Fruit fly (Drosophila melanogaster) whole organism, adult: ENCODE results near the gene CG11755.

Experiments
- CG11617 ChIP-seq: fragments of 200-800 bp; sonication (Bioruptor generic); optimal IDR thresholded peaks from 2 replicates; lab custom pipeline; 2017; ENCODE audit warnings: mild to moderate bottlenecking, missing biosample characterization, missing genetic modification reagents, missing genetic modification characterization
- CG12768 ChIP-seq: fragments of 200-800 bp; sonication (Bioruptor generic); optimal IDR thresholded peaks from 2 replicates; lab custom pipeline; 2017; ENCODE audit warnings: missing biosample characterization, missing genetic modification characterization, mild to moderate bottlenecking, moderate library complexity, missing genetic modification reagents
- CG14711 ChIP-seq: fragments of 200-800 bp; sonication (Bioruptor generic); optimal IDR thresholded peaks from 2 replicates; lab custom pipeline; 2018; ENCODE audit warnings: missing biosample characterization, mild to moderate bottlenecking, missing genetic modification characterization, moderate library complexity
- CG1620 ChIP-seq: fragments of 200-800 bp; sonication (Bioruptor generic); optimal IDR thresholded peaks from 2 replicates; lab custom pipeline; 2016; ENCODE audit warnings: missing biosample characterization, missing genetic modification characterization
- CG33017 ChIP-seq: fragments of 200-800 bp; sonication (Bioruptor generic); optimal IDR thresholded peaks from 2 replicates; lab custom pipeline; 2018; ENCODE audit warnings: missing biosample characterization, mild to moderate bottlenecking, missing genetic modification characterization, moderate library complexity
- CG5204 ChIP-seq: fragments of 200-800 bp; sonication (Bioruptor generic); optimal IDR thresholded peaks from 2 replicates; lab custom pipeline; 2016; ENCODE audit warnings: missing biosample characterization, missing genetic modification characterization
- CG7045 ChIP-seq: fragments of 200-800 bp; sonication (Bioruptor generic); optimal IDR thresholded peaks from 2 replicates; lab custom pipeline; 2017; ENCODE audit warnings: missing biosample characterization, mild to moderate bottlenecking, missing genetic modification characterization
- CG7101 ChIP-seq: fragments of 200-800 bp; sonication (Bioruptor generic); optimal IDR thresholded peaks from 2 replicates; lab custom pipeline; 2018; ENCODE audit warnings: missing biosample characterization, mild to moderate bottlenecking, missing genetic modification characterization, moderate library complexity
- Clk ChIP-seq: fragments of 200-800 bp; sonication (Bioruptor generic); optimal IDR thresholded peaks from 2 replicates; lab custom pipeline; 2017; ENCODE audit warnings: missing biosample characterization, missing genetic modification characterization
- Crg-1 ChIP-seq: fragments of 200-800 bp; sonication (Bioruptor generic); optimal IDR thresholded peaks from 2 replicates; lab custom pipeline; 2016; ENCODE audit warnings: missing biosample characterization, missing genetic modification characterization
- Hr96 ChIP-seq: fragments of 200-800 bp; sonication (Bioruptor generic); optimal IDR thresholded peaks from 2 replicates; lab custom pipeline; 2016; ENCODE audit warnings: missing biosample characterization, missing genetic modification characterization
- Mnt ChIP-seq: fragments of 200-800 bp; sonication (Bioruptor generic); optimal IDR thresholded peaks from 2 replicates; lab custom pipeline; 2016; ENCODE audit warnings: missing biosample characterization, mild to moderate bottlenecking, missing genetic modification characterization
- bab1 ChIP-seq: fragments of 200-800 bp; sonication (Bioruptor generic); optimal IDR thresholded peaks from 3 replicates; lab custom pipeline; 2019; ENCODE audit warnings: missing biosample characterization, mild to moderate bottlenecking, missing genetic modification characterization, moderate library complexity
- cic ChIP-seq: fragments of 200-800 bp; sonication (Bioruptor generic); optimal IDR thresholded peaks from 2 replicates; lab custom pipeline; 2017; ENCODE audit warnings: missing biosample characterization, mild to moderate bottlenecking, missing genetic modification characterization, moderate library complexity
- cnc ChIP-seq, 2 experiments: fragments of >200 bp; optimal IDR thresholded peaks; 2 replicates each; lab custom pipeline; 2017
- kay ChIP-seq: fragments of 200-800 bp; sonication (Bioruptor generic); peaks from one replicate; lab custom pipeline; 2016; ENCODE audit warnings: missing biosample characterization, missing genetic modification characterization, borderline replicate concordance
- ovo ChIP-seq: fragments of 200-800 bp; sonication (Bioruptor generic); optimal IDR thresholded peaks from 2 replicates; lab custom pipeline; 2016; ENCODE audit warnings: missing biosample characterization, missing genetic modification characterization
- pad ChIP-seq: fragments of 200-800 bp; sonication (Bioruptor generic); optimal IDR thresholded peaks from 3 replicates; lab custom pipeline; 2017; ENCODE audit warnings: missing biosample characterization, missing genetic modification characterization, mild to moderate bottlenecking, moderate library complexity, missing genetic modification reagents
- tj ChIP-seq: fragments of 200-800 bp; sonication (Bioruptor generic); optimal IDR thresholded peaks from 3 replicates; lab custom pipeline; 2017; ENCODE audit warnings: missing biosample characterization, mild to moderate bottlenecking, missing genetic modification characterization, moderate library complexity
- toe ChIP-seq: fragments of 200-800 bp; sonication (Bioruptor generic); optimal IDR thresholded peaks from 2 replicates; lab custom pipeline; 2016; ENCODE audit warnings: missing biosample characterization, missing genetic modification characterization

CG11755 gene

DNA sequence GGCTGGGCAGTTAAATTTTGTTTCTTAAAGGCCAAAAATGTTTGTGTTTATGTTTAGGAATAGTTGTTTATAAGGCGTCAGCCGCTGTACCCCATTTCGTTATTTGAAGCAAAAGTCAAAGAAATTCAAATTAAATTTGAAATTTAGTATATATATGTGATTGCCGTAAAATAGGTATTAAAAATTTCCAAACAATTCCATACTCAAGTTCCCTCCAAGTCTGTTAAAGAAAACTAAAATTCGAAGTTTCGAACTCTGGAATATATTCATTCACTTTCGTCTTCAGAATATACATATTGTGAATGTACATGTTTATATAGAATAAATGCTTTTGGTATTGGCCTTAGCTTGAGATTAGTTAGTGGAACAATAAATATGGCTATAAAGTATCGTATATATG, 16.1 kb upstream of the CG11755 start, which contains the start of gene bel:
Gene bel (minus strand): TSS at position 101 of the 400 bp plus-strand sequence.
- TF ChIP-seq CG7045 (GFP tag; lab: Kevin White, UChicago) (no peak), CG5204 (GFP tag; lab: Kevin White, UChicago) (no peak), kay (GFP tag; lab: Kevin White, UChicago) (peak; percentile 61), cic (GFP tag; lab: Kevin White, UChicago) (no peak)

DNA sequence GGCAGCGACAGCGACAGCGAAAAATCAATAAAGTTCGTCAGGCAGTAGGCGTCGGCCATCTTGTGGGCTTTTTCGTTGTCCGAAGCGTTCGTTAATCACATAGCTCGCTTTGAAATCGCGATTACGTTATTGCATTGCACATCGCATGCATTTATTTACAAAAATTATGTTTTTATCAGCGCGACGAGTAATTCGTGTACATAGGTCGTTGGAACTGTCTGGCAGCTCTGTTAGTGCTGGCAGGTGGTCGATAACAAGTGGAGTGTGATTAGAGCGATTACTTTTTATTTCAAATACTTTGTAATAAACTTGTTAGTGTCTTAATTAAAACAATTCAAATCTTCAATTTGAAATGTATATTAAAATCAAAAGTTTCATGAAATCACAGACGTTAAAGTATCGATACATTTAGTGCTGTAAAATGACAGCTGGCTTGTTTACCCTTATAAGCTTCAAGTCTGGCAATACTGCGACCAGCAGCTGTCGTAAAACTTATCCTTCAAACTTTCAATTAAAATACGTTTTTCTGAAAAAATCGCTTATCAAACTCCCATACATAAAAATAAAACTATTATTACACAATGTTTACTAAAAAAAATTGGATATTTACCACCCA, 12.9 kb upstream of the CG11755 start, which contains the start of gene CG8032:
Gene CG8032 (plus strand): TSS at position 448 of the 616 bp plus-strand sequence.
- peak; percentile 48 for TF ChIP-seq ovo (GFP tag; lab: Kevin White, UChicago)
- TF ChIP-seq toe (GFP tag; lab: Kevin White, UChicago) = peak; percentile 63
- peak; percentile 65 for TF ChIP-seq CG7101 (tag; lab: Kevin White, UChicago)
- peak; percentile 59 for TF ChIP-seq Crg-1
- peak; percentile 69 for TF ChIP-seq CG1620 (GFP tag; lab: Kevin White, UChicago)
- TF ChIP-seq cnc (optimal IDR thresholded peaks at IDR 0.05; lab: Kevin White, UChicago) = no peak
- peak; percentile 44 for TF ChIP-seq pad (GFP tag; lab: Kevin White, UChicago)
- TF ChIP-seq CG14711 (tag; lab: Kevin White, UChicago) = peak; percentile 53
- peak; percentile 45 for TF ChIP-seq cic (GFP tag; lab: Kevin White, UChicago)
- peak; percentile 47 for TF ChIP-seq CG7045 (GFP tag; lab: Kevin White, UChicago)
- TF ChIP-seq CG12768 = peak; percentile 25
- TF ChIP-seq Mnt (GFP tag; lab: Kevin White, UChicago) = peak; percentile 58
- peak; percentile 12 for TF ChIP-seq bab1 (GFP tag; lab: Kevin White, UChicago)
- TF ChIP-seq Hr96 = peak; percentile 70
- TF ChIP-seq tj (GFP tag; lab: Kevin White, UChicago) = peak; percentile 25
- TF ChIP-seq CG33017 (tag; lab: Kevin White, UChicago) = no peak
- TF ChIP-seq kay (GFP tag; lab: Kevin White, UChicago) = peak; percentile 96
- no peak for TF ChIP-seq Clk (GFP tag; lab: Kevin White, UChicago)
- peak; percentile 67 for TF ChIP-seq CG11617 (GFP tag; lab: Kevin White, UChicago)
- no peak for TF ChIP-seq CG5204 (GFP tag; lab: Kevin White, UChicago)

DNA sequence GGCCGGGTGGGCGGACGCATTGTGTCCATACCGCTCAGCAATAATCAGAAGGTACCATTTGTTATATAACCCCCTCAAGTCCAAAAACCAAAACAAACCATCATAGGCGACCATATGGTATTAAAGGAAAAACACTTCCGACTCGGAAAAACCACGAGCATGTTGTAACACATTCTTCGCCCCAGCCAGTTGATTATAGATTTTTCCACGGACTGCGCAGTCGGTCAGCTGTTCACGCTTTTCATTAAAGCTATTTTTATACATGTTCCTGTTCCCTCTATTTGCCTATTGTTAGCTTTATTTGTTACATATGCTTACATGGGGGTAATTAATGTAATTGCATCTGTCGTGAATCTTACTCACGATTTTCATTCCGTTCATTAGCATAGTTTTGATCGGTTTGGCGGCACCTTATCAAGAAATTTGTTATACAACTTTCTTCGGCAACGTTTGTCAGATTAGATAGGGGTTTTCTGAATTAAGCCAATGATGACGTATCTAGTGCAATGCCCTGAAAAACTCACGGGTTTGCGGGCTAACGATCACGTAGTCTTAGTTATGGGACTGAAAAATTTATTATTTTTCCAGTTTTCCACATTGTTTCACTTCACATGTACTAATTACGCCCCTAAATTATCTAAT, 11.9 kb upstream of the CG11755 start:
- no peak for TF ChIP-seq Mnt (GFP tag; lab: Kevin White, UChicago)
- no peak for TF ChIP-seq toe (GFP tag; lab: Kevin White, UChicago)
- no peak for TF ChIP-seq CG33017 (tag; lab: Kevin White, UChicago)
- no peak for TF ChIP-seq cnc (optimal IDR thresholded peaks at IDR 0.05; lab: Kevin White, UChicago)
- TF ChIP-seq Crg-1 = no peak
- TF ChIP-seq CG1620 (GFP tag; lab: Kevin White, UChicago) = no peak
- no peak for TF ChIP-seq ovo (GFP tag; lab: Kevin White, UChicago)
- no peak for TF ChIP-seq CG5204 (GFP tag; lab: Kevin White, UChicago)
- no peak for TF ChIP-seq CG12768

DNA sequence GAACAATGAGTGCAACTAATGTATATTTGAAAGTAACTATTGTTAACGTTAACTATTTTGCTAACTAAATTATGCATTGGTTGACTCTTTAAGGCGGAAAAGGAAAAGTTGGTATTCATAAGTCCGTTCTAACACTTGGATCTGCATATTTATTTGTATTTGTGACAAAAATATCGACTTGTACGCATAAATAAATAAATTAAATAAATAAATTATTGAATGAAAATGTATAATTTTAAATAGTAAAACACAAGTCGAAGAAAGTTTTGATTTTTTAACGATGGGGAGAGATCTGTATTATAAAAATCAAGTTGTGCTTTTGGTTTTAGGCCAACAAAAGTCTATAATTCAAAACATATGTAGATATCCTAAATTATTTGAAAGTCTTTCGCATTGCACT, 9.1 kb upstream of the CG11755 start, which contains the start of gene CG8036:
Gene CG8036 (plus strand): TSS at position 301 of the 400 bp plus-strand sequence.
- TF ChIP-seq CG7045 (GFP tag; lab: Kevin White, UChicago) = no peak
- no peak for TF ChIP-seq CG11617 (GFP tag; lab: Kevin White, UChicago)
- no peak for TF ChIP-seq ovo (GFP tag; lab: Kevin White, UChicago)
- no peak for TF ChIP-seq pad (GFP tag; lab: Kevin White, UChicago)
- no peak for TF ChIP-seq bab1 (GFP tag; lab: Kevin White, UChicago)
- TF ChIP-seq tj (GFP tag; lab: Kevin White, UChicago) = no peak
- no peak for TF ChIP-seq CG12768
- TF ChIP-seq Hr96 = no peak
- TF ChIP-seq Mnt (GFP tag; lab: Kevin White, UChicago) = no peak
- TF ChIP-seq cnc (optimal IDR thresholded peaks at IDR 0.05; lab: Kevin White, UChicago) = no peak
- TF ChIP-seq Clk (GFP tag; lab: Kevin White, UChicago) = no peak
- TF ChIP-seq CG14711 (tag; lab: Kevin White, UChicago) = no peak
- TF ChIP-seq kay (GFP tag; lab: Kevin White, UChicago) = no peak

DNA sequence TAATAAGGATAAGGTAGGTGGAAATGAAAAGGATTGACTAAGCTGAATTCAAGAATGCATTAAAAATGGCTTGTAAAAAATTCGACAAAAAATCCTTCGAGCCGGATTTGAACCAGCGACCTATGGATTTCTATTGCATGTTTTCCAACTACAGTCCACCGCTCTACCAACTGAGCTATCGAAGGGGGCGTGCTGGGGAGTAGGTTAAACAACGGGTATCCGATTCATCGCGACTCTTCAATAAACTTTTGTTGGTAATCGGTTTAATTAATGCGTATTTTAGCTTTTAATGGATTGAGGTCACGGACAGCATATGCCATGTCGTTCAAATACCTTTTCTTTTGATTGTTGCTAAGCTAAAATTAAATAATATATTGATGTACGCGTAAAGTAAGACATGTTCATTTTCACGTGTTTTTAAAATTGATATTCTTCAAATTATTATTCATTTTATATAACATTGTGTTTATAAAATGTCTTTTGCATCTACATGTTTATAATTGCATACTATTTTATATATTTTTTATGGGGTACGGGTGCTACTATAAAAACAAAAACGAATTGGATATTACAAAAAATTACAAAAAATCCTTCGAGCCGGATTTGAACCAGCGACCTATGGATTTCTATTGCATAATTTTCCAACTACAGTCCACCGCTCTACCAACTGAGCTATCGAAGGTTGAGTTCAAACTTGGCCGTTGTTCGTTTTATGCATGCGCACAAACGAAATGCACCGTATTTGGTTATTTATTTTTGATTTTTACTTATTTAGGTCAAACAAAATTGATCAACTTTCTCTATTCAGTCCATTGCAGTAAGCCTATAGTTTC, 8.5 kb upstream of the CG11755 start:
- TF ChIP-seq ovo (GFP tag; lab: Kevin White, UChicago) = no peak
- no peak for TF ChIP-seq bab1 (GFP tag; lab: Kevin White, UChicago)
- TF ChIP-seq kay (GFP tag; lab: Kevin White, UChicago) = peak; percentile 76
- TF ChIP-seq CG12768 = peak; percentile 5
